Fruit fly (Drosophila melanogaster) whole organism, embryonic: ENCODE data around the gene CG15923.
A peak's percentile ranks its signal among the peaks of the same experiment; 100 is the strongest.

ENCODE experiments used
- C15 ChIP-seq: fragments of 200-800 bp; sonication (Bioruptor generic); IDR thresholded peaks from 3 replicates; pipeline ENCODE4 v1.3.6; 2022; ENCODE audit warnings: missing biosample characterization, missing genetic modification characterization
- CG10267 ChIP-seq: fragments of 200-800 bp; sonication (Bioruptor generic); optimal IDR thresholded peaks from 2 replicates; lab custom pipeline; 2018; ENCODE audit warnings: missing biosample characterization, mild to moderate bottlenecking, missing genetic modification characterization, moderate library complexity
- CG11085 ChIP-seq: fragments of 200-800 bp; sonication (Bioruptor generic); IDR thresholded peaks from 2 replicates; pipeline ENCODE4 v1.3.6; 2022; ENCODE audit warnings: missing biosample characterization, missing genetic modification characterization
- CG11696 ChIP-seq: fragments of 200-800 bp; sonication (Bioruptor generic); IDR thresholded peaks from 2 replicates; pipeline ENCODE4 v1.3.6; 2022; ENCODE audit warnings: missing biosample characterization, missing genetic modification characterization
- CG11723 ChIP-seq: fragments of 200-800 bp; sonication (Bioruptor generic); optimal IDR thresholded peaks from 2 replicates; lab custom pipeline; 2017; ENCODE audit warnings: missing biosample characterization, mild to moderate bottlenecking, missing genetic modification characterization
- CG12299 ChIP-seq: fragments of 200-800 bp; sonication (Bioruptor generic); optimal IDR thresholded peaks from 2 replicates; lab custom pipeline; 2018; ENCODE audit warnings: missing biosample characterization, mild to moderate bottlenecking, missing genetic modification characterization
- CG13287 ChIP-seq: fragments of 200-800 bp; sonication (Bioruptor generic); IDR thresholded peaks from 2 replicates; pipeline ENCODE4 v1.3.6; 2022; ENCODE audit warnings: missing biosample characterization, missing genetic modification characterization; ENCODE audit not compliant: partially characterized antibody
- CG1602 ChIP-seq: fragments of 200-800 bp; sonication (Bioruptor generic); optimal IDR thresholded peaks from 3 replicates; lab custom pipeline; 2016; ENCODE audit warnings: missing biosample characterization, missing genetic modification characterization
- CG1603 ChIP-seq: fragments of 200-800 bp; sonication (Bioruptor generic); optimal IDR thresholded peaks from 2 replicates; lab custom pipeline; 2019; ENCODE audit warnings: missing biosample characterization, mild to moderate bottlenecking, missing genetic modification characterization, moderate library complexity
- CG32772 ChIP-seq: fragments of 200-800 bp; sonication (Bioruptor generic); IDR thresholded peaks from 2 replicates; pipeline ENCODE4 v1.3.6; 2022; ENCODE audit warnings: missing biosample characterization, missing genetic modification characterization
- CG3847 ChIP-seq: fragments of 200-800 bp; sonication (Bioruptor generic); IDR thresholded peaks from 2 replicates; pipeline ENCODE4 v1.3.6; 2022; ENCODE audit warnings: missing biosample characterization, missing genetic modification characterization
- CG4360 ChIP-seq: fragments of 200-800 bp; sonication (Bioruptor generic); IDR thresholded peaks from 2 replicates; pipeline ENCODE4 v1.3.6; 2022; ENCODE audit warnings: missing biosample characterization, missing genetic modification characterization
- CG6272 ChIP-seq: fragments of 200-800 bp; sonication (Bioruptor generic); IDR thresholded peaks from 2 replicates; pipeline ENCODE4 v1.3.6; 2022; ENCODE audit warnings: missing biosample characterization, missing genetic modification characterization
- CG7357 ChIP-seq: fragments of 200-800 bp; sonication (Bioruptor generic); IDR thresholded peaks from 3 replicates; pipeline ENCODE4 v1.3.6; 2022; ENCODE audit warnings: missing biosample characterization, missing genetic modification characterization
- Dp ChIP-seq: fragments of 200-800 bp; sonication (Bioruptor generic); optimal IDR thresholded peaks from 2 replicates; lab custom pipeline; 2018; ENCODE audit warnings: missing biosample characterization, mild to moderate bottlenecking, missing genetic modification characterization, moderate library complexity
- E2f1 ChIP-seq: fragments of 200-800 bp; sonication (Bioruptor generic); IDR thresholded peaks from 2 replicates; pipeline ENCODE4 v1.3.6; 2022; ENCODE audit warnings: missing biosample characterization, missing genetic modification characterization
- Fer3 ChIP-seq: fragments of 200-800 bp; sonication (Bioruptor generic); optimal IDR thresholded peaks from 2 replicates; lab custom pipeline; 2018; ENCODE audit warnings: missing biosample characterization, mild to moderate bottlenecking, missing genetic modification characterization, moderate library complexity
- HLH3B ChIP-seq: fragments of 200-800 bp; sonication (Bioruptor generic); IDR thresholded peaks from 2 replicates; pipeline ENCODE4 v1.3.6; 2022; ENCODE audit warnings: missing biosample characterization, missing genetic modification characterization
- Hmx ChIP-seq: fragments of 200-800 bp; sonication (Bioruptor generic); optimal IDR thresholded peaks from 2 replicates; lab custom pipeline; 2016; ENCODE audit warnings: missing biosample characterization, missing genetic modification characterization
- Hr78 ChIP-seq, 2 experiments: fragments of 200-800 bp in 1 of 2; fragments of >200 bp in 1 of 2; sonication (Bioruptor generic) in 1 of 2; optimal IDR thresholded peaks; 2 replicates each; lab custom pipeline; 2017 to 2019; ENCODE audit warnings: missing biosample characterization in 2 of 2, missing genetic modification characterization in 2 of 2, mild to moderate bottlenecking in 1 of 2, moderate library complexity in 1 of 2
- MESR4 ChIP-seq: fragments of 200-800 bp; sonication (Bioruptor generic); optimal IDR thresholded peaks from 2 replicates; lab custom pipeline; 2018; ENCODE audit warnings: missing biosample characterization, mild to moderate bottlenecking, missing genetic modification characterization, moderate library complexity
- Sin3A ChIP-seq: fragments of >200 bp; optimal IDR thresholded peaks from 2 replicates; lab custom pipeline; 2018
- abd-A ChIP-seq: fragments of 200-800 bp; sonication (Bioruptor generic); optimal IDR thresholded peaks from 3 replicates; lab custom pipeline; 2019; ENCODE audit warnings: missing biosample characterization, mild to moderate bottlenecking, missing genetic modification characterization, moderate library complexity
- ase ChIP-seq: fragments of 200-800 bp; sonication (Bioruptor generic); IDR thresholded peaks from 3 replicates; pipeline ENCODE4 v1.3.6; 2022; ENCODE audit warnings: missing biosample characterization, missing genetic modification characterization
- bcd ChIP-seq: fragments of 200-800 bp; sonication (Bioruptor generic); optimal IDR thresholded peaks from 2 replicates; lab custom pipeline; 2017; ENCODE audit warnings: missing biosample characterization, mild to moderate bottlenecking, missing genetic modification characterization
- cato ChIP-seq: fragments of 200-800 bp; sonication (Bioruptor generic); optimal IDR thresholded peaks from 2 replicates; lab custom pipeline; 2016; ENCODE audit warnings: missing biosample characterization, missing genetic modification characterization, borderline replicate concordance
- chif ChIP-seq, 2 experiments: fragments of 200-800 bp; sonication (Bioruptor generic); optimal IDR thresholded peaks; 3 replicates each; lab custom pipeline; 2016; ENCODE audit warnings: missing biosample characterization in 2 of 2, missing genetic modification characterization in 2 of 2
- chinmo ChIP-seq: fragments of 200-800 bp; sonication (Bioruptor generic); IDR thresholded peaks from 4 replicates; pipeline ENCODE4 v1.3.6; 2022; ENCODE audit warnings: missing biosample characterization, missing genetic modification characterization; ENCODE audit not compliant: partially characterized antibody
- croc ChIP-seq: fragments of 200-800 bp; sonication (Bioruptor generic); conservative IDR thresholded peaks from 3 replicates; pipeline ENCODE4 v1.3.6; 2022; ENCODE audit warnings: missing biosample characterization, missing genetic modification characterization
- cwo ChIP-seq: fragments of 200-800 bp; sonication (Bioruptor generic); optimal IDR thresholded peaks from 3 replicates; lab custom pipeline; 2017; ENCODE audit warnings: missing biosample characterization, missing genetic modification characterization, mild to moderate bottlenecking, moderate library complexity, missing genetic modification reagents
- dati ChIP-seq: fragments of 200-800 bp; sonication (Bioruptor generic); IDR thresholded peaks from 2 replicates; pipeline ENCODE4 v1.3.6; 2022; ENCODE audit warnings: missing biosample characterization, missing genetic modification characterization
- dmrt99B ChIP-seq: fragments of 200-800 bp; sonication (Bioruptor generic); optimal IDR thresholded peaks from 2 replicates; lab custom pipeline; 2018; ENCODE audit warnings: missing biosample characterization, mild to moderate bottlenecking, missing genetic modification characterization, moderate library complexity
- eve ChIP-seq, 2 experiments: fragments of >200 bp; optimal IDR thresholded peaks; 2 replicates each; lab custom pipeline; 2017; ENCODE audit warnings: missing biosample characterization in 2 of 2, missing genetic modification characterization in 2 of 2
- fd3F ChIP-seq: fragments of 200-800 bp; sonication (Bioruptor generic); optimal IDR thresholded peaks from 2 replicates; lab custom pipeline; 2018; ENCODE audit warnings: missing biosample characterization, mild to moderate bottlenecking, missing genetic modification characterization, moderate library complexity
- gcm ChIP-seq: fragments of 200-800 bp; sonication (Bioruptor generic); optimal IDR thresholded peaks from 2 replicates; lab custom pipeline; 2019; ENCODE audit warnings: missing biosample characterization, mild to moderate bottlenecking, missing genetic modification characterization, moderate library complexity
- hkb ChIP-seq, 2 experiments: fragments of 200-800 bp in 1 of 2; fragments of >200 bp in 1 of 2; sonication (Bioruptor generic) in 1 of 2; IDR thresholded peaks in 1 of 2; optimal IDR thresholded peaks in 1 of 2; 2 replicates each; pipeline versions ENCODE4 v1.3.6 to Lab custom; 2017 to 2022; ENCODE audit warnings: missing biosample characterization in 1 of 2, missing genetic modification characterization in 1 of 2
- kah ChIP-seq: fragments of 200-800 bp; sonication (Bioruptor generic); optimal IDR thresholded peaks from 2 replicates; lab custom pipeline; 2018; ENCODE audit warnings: missing biosample characterization, mild to moderate bottlenecking, missing genetic modification characterization
- luna ChIP-seq: fragments of 200-800 bp; sonication (Bioruptor generic); optimal IDR thresholded peaks from 2 replicates; lab custom pipeline; 2016; ENCODE audit warnings: missing biosample characterization, missing genetic modification characterization
- nmo ChIP-seq: fragments of 200-800 bp; sonication (Bioruptor generic); optimal IDR thresholded peaks from 2 replicates; lab custom pipeline; 2018; ENCODE audit warnings: missing biosample characterization, mild to moderate bottlenecking, missing genetic modification characterization, moderate library complexity
- oc ChIP-seq: fragments of 200-800 bp; sonication (Bioruptor generic); optimal IDR thresholded peaks from 2 replicates; lab custom pipeline; 2018; ENCODE audit warnings: missing biosample characterization, mild to moderate bottlenecking, missing genetic modification characterization, moderate library complexity
- pum ChIP-seq: fragments of 200-800 bp; sonication (Bioruptor generic); optimal IDR thresholded peaks from 2 replicates; lab custom pipeline; 2016; ENCODE audit warnings: missing biosample characterization, missing genetic modification characterization
- rib ChIP-seq: fragments of 200-800 bp; sonication (Bioruptor generic); IDR thresholded peaks from 2 replicates; pipeline ENCODE4 v1.3.6; 2022; ENCODE audit warnings: missing biosample characterization, missing genetic modification characterization
- sd ChIP-seq: fragments of 200-800 bp; sonication (Bioruptor generic); optimal IDR thresholded peaks from 3 replicates; lab custom pipeline; 2018; ENCODE audit warnings: missing biosample characterization, mild to moderate bottlenecking, missing genetic modification characterization, moderate library complexity
- slou ChIP-seq: fragments of 200-800 bp; sonication (Bioruptor generic); optimal IDR thresholded peaks from 3 replicates; lab custom pipeline; 2016; ENCODE audit warnings: missing biosample characterization, missing genetic modification characterization
- tna ChIP-seq: fragments of 200-800 bp; sonication (Bioruptor generic); IDR thresholded peaks from 2 replicates; pipeline ENCODE4 v1.3.6; 2022; ENCODE audit warnings: missing biosample characterization, missing genetic modification characterization; ENCODE audit not compliant: partially characterized antibody
- toy ChIP-seq: fragments of 200-800 bp; sonication (Bioruptor generic); IDR thresholded peaks from 2 replicates; pipeline ENCODE4 v1.3.6; 2022; ENCODE audit warnings: missing biosample characterization, missing genetic modification characterization
- vnd ChIP-seq: fragments of 200-800 bp; sonication (Bioruptor generic); IDR thresholded peaks from 3 replicates; pipeline ENCODE4 v1.3.6; 2022; ENCODE audit warnings: missing biosample characterization, missing genetic modification characterization; ENCODE audit not compliant: partially characterized antibody
- wor ChIP-seq: fragments of 200-800 bp; sonication (Bioruptor generic); IDR thresholded peaks from 2 replicates; pipeline ENCODE4 v1.3.6; 2022; ENCODE audit warnings: missing biosample characterization, missing genetic modification characterization
- z ChIP-seq: fragments of 200-800 bp; sonication (Bioruptor generic); IDR thresholded peaks from 3 replicates; pipeline ENCODE4 v1.3.6; 2022; ENCODE audit warnings: missing biosample characterization, missing genetic modification characterization
- zfh1 ChIP-seq: fragments of 200-800 bp; sonication (Bioruptor generic); IDR thresholded peaks from 3 replicates; pipeline ENCODE4 v1.3.6; 2022; ENCODE audit warnings: missing biosample characterization, missing genetic modification characterization

CG15923 gene

DNA sequence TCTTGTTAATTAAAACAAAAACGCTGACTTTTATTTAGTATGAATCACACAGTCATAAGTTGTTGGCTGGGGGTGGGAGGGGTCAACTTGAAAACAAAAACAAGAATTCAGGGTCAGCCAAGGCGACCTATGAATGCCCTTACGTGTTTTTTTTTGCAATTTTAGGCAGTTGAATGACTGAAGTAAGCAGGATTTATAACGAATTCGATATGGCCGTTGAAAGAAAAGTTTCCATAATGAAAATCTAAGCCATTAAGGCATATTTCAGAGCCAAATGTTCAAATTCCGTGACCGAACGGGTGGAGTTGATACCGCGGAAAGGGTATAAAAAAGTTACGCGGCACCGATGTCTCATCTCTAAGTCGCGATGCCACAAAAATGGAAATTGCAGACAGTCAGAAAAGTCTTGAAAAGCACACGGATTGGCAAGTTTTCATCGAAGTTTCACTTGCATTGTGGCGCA lies 17.3 kb upstream of the CG15923 start (continued):
- no peak for TF ChIP-seq hkb (optimal IDR thresholded peaks at IDR 0.05; lab: Kevin White, UChicago)
- TF ChIP-seq hkb (GFP tag; IDR thresholded peaks at IDR 0.05; lab: Robert Waterston, UW): peak; percentile 74
- TF ChIP-seq C15 (GFP tag; lab: Robert Waterston, UW): no peak
- no peak for TF ChIP-seq Dp (GFP tag; lab: Kevin White, UChicago)
- TF ChIP-seq CG11696 (GFP tag; lab: Robert Waterston, UW): no peak
- TF ChIP-seq luna (GFP tag; lab: Kevin White, UChicago): peak; percentile 6
- TF ChIP-seq cato (GFP tag; lab: Kevin White, UChicago): peak; percentile 32
- no peak for TF ChIP-seq oc (tag; lab: Kevin White, UChicago)
- TF ChIP-seq CG7357 (GFP tag; lab: Robert Waterston, UW): peak; percentile 47; the same call in 1 of the 3 replicates
- no peak for TF ChIP-seq tna (GFP tag; lab: Robert Waterston, UW)
- no peak for TF ChIP-seq CG1603
- TF ChIP-seq Sin3A (lab: Kevin White, UChicago): no peak
- 0 out of 2 replicates have a peak, but pooled peaks have one; percentile 41 for TF ChIP-seq dati (GFP tag; lab: Robert Waterston, UW)
- TF ChIP-seq kah (GFP tag; lab: Kevin White, UChicago): no peak
- TF ChIP-seq CG32772 (GFP tag; lab: Robert Waterston, UW): peak; percentile 61
- no peak for TF ChIP-seq CG11723 (GFP tag; lab: Kevin White, UChicago)
- TF ChIP-seq CG13287: no peak; the same call in 1 of the 2 replicates
- TF ChIP-seq Fer3 (tag; lab: Kevin White, UChicago): no peak
- TF ChIP-seq rib (GFP tag; lab: Robert Waterston, UW): peak; percentile 49; the same call in 1 of the 2 replicates
- peak; percentile 58; the same call in 1 of the 2 replicates for TF ChIP-seq E2f1 (GFP tag; lab: Robert Waterston, UW)
- TF ChIP-seq croc: peak; percentile 33; the same call in 2 of the 3 replicates
- peak; percentile 23; the same call in 1 of the 2 replicates for TF ChIP-seq CG6272 (GFP tag; lab: Robert Waterston, UW)
- no peak for TF ChIP-seq abd-A
- no peak for TF ChIP-seq eve (GFP tag; optimal IDR thresholded peaks at IDR 0.05; lab: Kevin White, UChicago)
- no peak for TF ChIP-seq MESR4
- TF ChIP-seq HLH3B (GFP tag; lab: Robert Waterston, UW): peak; percentile 46; the same call in 1 of the 2 replicates
- TF ChIP-seq Hmx (GFP tag; lab: Kevin White, UChicago): peak; percentile 7
- peak; percentile 62 for TF ChIP-seq zfh1 (GFP tag; lab: Robert Waterston, UW)
- peak; percentile 46; the same call in 1 of the 2 replicates for TF ChIP-seq CG11085 (GFP tag; lab: Robert Waterston, UW)
- peak; percentile 59 to 71 for TF ChIP-seq chif (GFP tag; optimal IDR thresholded peaks at IDR 0.05; lab: Kevin White, UChicago)
- TF ChIP-seq chinmo (GFP tag; lab: Robert Waterston, UW): no peak
- no peak for TF ChIP-seq CG10267
- peak; percentile 59 for TF ChIP-seq pum (GFP tag; lab: Kevin White, UChicago)
- no peak for TF ChIP-seq cwo
- TF ChIP-seq nmo (GFP tag; lab: Kevin White, UChicago): no peak
- peak; percentile 57 for TF ChIP-seq CG3847 (GFP tag; lab: Robert Waterston, UW)
- peak; percentile 43 for TF ChIP-seq fd3F
- no peak for TF ChIP-seq slou (GFP tag; lab: Kevin White, UChicago)
- no peak for TF ChIP-seq ase (GFP tag; lab: Robert Waterston, UW)
- no peak for TF ChIP-seq gcm
- TF ChIP-seq Hr78 (GFP tag; optimal IDR thresholded peaks at IDR 0.05; lab: Kevin White, UChicago): peak in 1 of 2 experiments; percentile 93
- TF ChIP-seq vnd (GFP tag; lab: Robert Waterston, UW): no peak
- peak; percentile 54 for TF ChIP-seq CG12299 (tag; lab: Kevin White, UChicago)
- TF ChIP-seq bcd (GFP tag; lab: Kevin White, UChicago): no peak
- TF ChIP-seq dmrt99B (tag; lab: Kevin White, UChicago): no peak
- TF ChIP-seq wor (GFP tag; lab: Robert Waterston, UW): peak; percentile 50
- peak; percentile 59 for TF ChIP-seq CG1602 (GFP tag; lab: Kevin White, UChicago)
- TF ChIP-seq z: no peak
- TF ChIP-seq CG4360 (GFP tag; lab: Robert Waterston, UW): peak; percentile 34; the same call in 1 of the 2 replicates
- TF ChIP-seq toy (GFP tag; lab: Robert Waterston, UW): no peak
- no peak for TF ChIP-seq sd (tag; lab: Kevin White, UChicago)
